Fruit fly (Drosophila melanogaster) whole organism, wandering third instar larva: ENCODE data around the gene ush.
A peak's percentile ranks its signal among the peaks of the same experiment; 100 is the strongest.
"Not testable (repeated sequence)": the region's sequence is repeated elsewhere in the genome, so short reads cannot be mapped to it uniquely, and the experiment has no call there.

Source experiments
- Abd-B ChIP-seq: fragments of >200 bp; optimal IDR thresholded peaks from 2 replicates; lab custom pipeline; 2017; ENCODE audit warnings: missing biosample characterization, missing genetic modification characterization
- CG32264 ChIP-seq: fragments of 200-800 bp; sonication (Bioruptor generic); optimal IDR thresholded peaks from 2 replicates; lab custom pipeline; 2016; ENCODE audit warnings: missing biosample characterization, missing genetic modification characterization
- CG9705 ChIP-seq: fragments of 200-800 bp; sonication (Bioruptor generic); optimal IDR thresholded peaks from 2 replicates; lab custom pipeline; 2018; ENCODE audit warnings: missing biosample characterization, mild to moderate bottlenecking, missing genetic modification characterization
- CrebA ChIP-seq: fragments of 200-800 bp; sonication (Bioruptor generic); optimal IDR thresholded peaks from 2 replicates; lab custom pipeline; 2016; ENCODE audit warnings: missing biosample characterization, mild to moderate bottlenecking, missing genetic modification characterization, borderline replicate concordance
- Dfd ChIP-seq: fragments of >200 bp; optimal IDR thresholded peaks from 2 replicates; lab custom pipeline; 2017; ENCODE audit warnings: missing biosample characterization, missing genetic modification characterization
- Dif ChIP-seq: fragments of 200-275, 200-300 bp; sonication (Bioruptor generic); optimal IDR thresholded peaks from 2 replicates; lab custom pipeline; 2018; ENCODE audit warnings: missing biosample characterization, missing genetic modification characterization; ENCODE audit not compliant: partially characterized antibody
- GATAd ChIP-seq: sonication (Bioruptor generic); optimal IDR thresholded peaks from 2 replicates; lab custom pipeline; 2016; ENCODE audit warnings: missing biosample characterization, missing genetic modification characterization
- HLH106 ChIP-seq: fragments of 200-800 bp; optimal IDR thresholded peaks from 3 replicates; lab custom pipeline; 2019; ENCODE audit warnings: missing biosample characterization, mild to moderate bottlenecking, missing genetic modification characterization, moderate library complexity
- Hnf4 ChIP-seq: fragments of 200-800 bp; sonication (Bioruptor generic); optimal IDR thresholded peaks from 2 replicates; lab custom pipeline; 2016; ENCODE audit warnings: missing biosample characterization, mild to moderate bottlenecking, missing genetic modification characterization
- Hr78 ChIP-seq: fragments of >200 bp; optimal IDR thresholded peaks from 2 replicates; lab custom pipeline; 2017; ENCODE audit warnings: missing biosample characterization, missing genetic modification characterization
- Hr83 ChIP-seq: fragments of 200-300 bp; sonication (Bioruptor generic); optimal IDR thresholded peaks from 2 replicates; lab custom pipeline; 2016; ENCODE audit warnings: missing biosample characterization, mild to moderate bottlenecking, missing genetic modification characterization, moderate library complexity; ENCODE audit not compliant: poor library complexity, severe bottlenecking
- Jra ChIP-seq: sonication (Bioruptor generic); optimal IDR thresholded peaks from 2 replicates; lab custom pipeline; 2016; ENCODE audit warnings: missing biosample characterization, missing genetic modification characterization
- Mio ChIP-seq: sonication (Bioruptor generic); optimal IDR thresholded peaks from 2 replicates; lab custom pipeline; 2016; ENCODE audit warnings: missing biosample characterization, missing genetic modification characterization
- Myc ChIP-seq: fragments of >200 bp; optimal IDR thresholded peaks from 2 replicates; lab custom pipeline; 2017
- N ChIP-seq: fragments of >200 bp; optimal IDR thresholded peaks from 2 replicates; lab custom pipeline; 2018; ENCODE audit warnings: missing biosample characterization, missing external identifiers, missing genetic modification characterization
- OdsH ChIP-seq: fragments of 200-800 bp; sonication (Bioruptor generic); optimal IDR thresholded peaks from 2 replicates; lab custom pipeline; 2016; ENCODE audit warnings: missing biosample characterization, mild to moderate bottlenecking, missing genetic modification characterization
- Rel ChIP-seq, 2 experiments: fragments of 200-800 bp; sonication (Bioruptor generic) in 1 of 2; optimal IDR thresholded peaks; 2 replicates in 1 of 2; 3 replicates in 1 of 2; lab custom pipeline; 2016 to 2019; ENCODE audit warnings: mild to moderate bottlenecking in 2 of 2, missing biosample characterization in 2 of 2, missing genetic modification characterization in 2 of 2, moderate library complexity in 1 of 2
- Sp1 ChIP-seq: fragments of 200-800 bp; sonication (Bioruptor generic); optimal IDR thresholded peaks from 3 replicates; lab custom pipeline; 2019; ENCODE audit warnings: missing biosample characterization, mild to moderate bottlenecking, missing genetic modification characterization, moderate library complexity
- Vsx2 ChIP-seq: fragments of 200-300, 225-300 bp; sonication (Bioruptor generic); optimal IDR thresholded peaks from 2 replicates; lab custom pipeline; 2018; ENCODE audit warnings: missing biosample characterization, missing genetic modification characterization; ENCODE audit not compliant: partially characterized antibody
- br ChIP-seq: fragments of 200-800 bp; sonication (Bioruptor generic); optimal IDR thresholded peaks from 2 replicates; lab custom pipeline; 2016; ENCODE audit warnings: missing biosample characterization, missing genetic modification characterization
- brk ChIP-seq: fragments of 200-800 bp; sonication (Bioruptor generic); optimal IDR thresholded peaks from 2 replicates; lab custom pipeline; 2016; ENCODE audit warnings: missing biosample characterization, mild to moderate bottlenecking, missing genetic modification characterization
- dl ChIP-seq, 2 experiments: fragments of 175-275, 200-275 bp in 1 of 2; fragments of 200-275 bp in 1 of 2; sonication (Bioruptor generic); optimal IDR thresholded peaks; lab custom pipeline; 2018; ENCODE audit warnings: mild to moderate bottlenecking in 2 of 2, missing biosample characterization in 2 of 2, missing genetic modification characterization in 2 of 2, moderate library complexity in 2 of 2; ENCODE audit not compliant: partially characterized antibody in 2 of 2, insufficient read depth in 1 of 2
- dmrt93B ChIP-seq: fragments of 200-800 bp; sonication (Bioruptor generic); optimal IDR thresholded peaks from 2 replicates; lab custom pipeline; 2018; ENCODE audit warnings: missing biosample characterization, mild to moderate bottlenecking, missing genetic modification characterization
- ey ChIP-seq: fragments of 200-800 bp; sonication (Bioruptor generic); optimal IDR thresholded peaks from 2 replicates; lab custom pipeline; 2016; ENCODE audit warnings: missing biosample characterization, missing genetic modification characterization
- foxo ChIP-seq, 2 experiments: fragments of 200-800 bp; sonication (Bioruptor generic); optimal IDR thresholded peaks; 2 replicates in 1 of 2; 3 replicates in 1 of 2; lab custom pipeline; 2016 to 2017; ENCODE audit warnings: missing biosample characterization in 2 of 2, missing genetic modification characterization in 2 of 2
- fru ChIP-seq: fragments of 200-800 bp; sonication (Bioruptor generic); optimal IDR thresholded peaks from 3 replicates; lab custom pipeline; 2016; ENCODE audit warnings: missing biosample characterization, mild to moderate bottlenecking, missing genetic modification characterization
- h ChIP-seq: fragments of 200-800 bp; sonication (Bioruptor generic); optimal IDR thresholded peaks from 3 replicates; lab custom pipeline; 2016; ENCODE audit warnings: missing biosample characterization, mild to moderate bottlenecking, missing genetic modification characterization
- jim ChIP-seq: fragments of 175-275, 200-325 bp; sonication (Bioruptor generic); optimal IDR thresholded peaks from 2 replicates; lab custom pipeline; 2016; ENCODE audit warnings: missing biosample characterization, mild to moderate bottlenecking, missing genetic modification characterization
- pan ChIP-seq: fragments of >200 bp; optimal IDR thresholded peaks from 2 replicates; lab custom pipeline; 2017
- psq ChIP-seq: fragments of 200-800 bp; sonication (Bioruptor generic); optimal IDR thresholded peaks from 3 replicates; lab custom pipeline; 2017; ENCODE audit warnings: missing biosample characterization, mild to moderate bottlenecking, missing genetic modification characterization, moderate library complexity
- rgr ChIP-seq: fragments of 200-800 bp; sonication (Bioruptor generic); optimal IDR thresholded peaks from 3 replicates; lab custom pipeline; 2016; ENCODE audit warnings: missing biosample characterization, mild to moderate bottlenecking, missing genetic modification characterization
- sage ChIP-seq: fragments of 200-800 bp; sonication (Bioruptor generic); optimal IDR thresholded peaks from 2 replicates; lab custom pipeline; 2016; ENCODE audit warnings: missing biosample characterization, mild to moderate bottlenecking, missing genetic modification characterization
- sv ChIP-seq: fragments of 200-800 bp; sonication (Bioruptor generic); optimal IDR thresholded peaks from 3 replicates; lab custom pipeline; 2016; ENCODE audit warnings: missing biosample characterization, missing genetic modification characterization
- tai ChIP-seq: sonication (Bioruptor generic); optimal IDR thresholded peaks from 2 replicates; lab custom pipeline; 2016; ENCODE audit warnings: missing biosample characterization, missing genetic modification characterization
- usp ChIP-seq: fragments of >200 bp; optimal IDR thresholded peaks from 2 replicates; lab custom pipeline; 2017; ENCODE audit warnings: missing biosample characterization, missing genetic modification characterization
- woc ChIP-seq: sonication (Bioruptor generic); optimal IDR thresholded peaks from 2 replicates; lab custom pipeline; 2016; ENCODE audit warnings: missing biosample characterization, mild to moderate bottlenecking, missing genetic modification characterization

The ush gene

dm6 chr2L:455274-455673, 20.7 kb upstream of the ush start, which contains the start of gene CG4133:
Gene CG4133, plus strand, starts transcription at chr2L:455531.
- TF ChIP-seq N (GFP tag; lab: Kevin White, UChicago); Hr83; Dfd: not testable (repeated sequence)

DNA sequence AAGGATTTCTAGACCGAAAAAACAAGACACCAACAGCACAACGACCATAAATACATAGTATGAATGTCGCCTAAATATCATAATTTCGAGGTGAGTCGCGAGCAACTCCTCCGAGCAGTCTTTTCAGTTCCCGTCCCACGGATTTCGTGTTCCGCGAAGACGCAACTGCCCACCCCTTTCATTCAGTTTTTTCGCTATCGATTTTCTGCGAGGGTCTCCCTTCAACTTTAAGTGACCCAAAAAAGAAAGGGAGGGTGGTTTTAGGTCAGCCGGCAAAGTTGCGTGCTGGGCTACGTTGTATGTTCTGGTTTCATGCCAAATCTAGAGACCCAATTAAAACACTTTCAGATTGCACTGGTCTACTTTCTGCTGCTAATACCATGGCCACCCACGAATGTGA, 20.3 kb upstream of the ush start:
- no peak for TF ChIP-seq Hr83
- no peak for TF ChIP-seq Dfd

- TF ChIP-seq CG32264 (GFP tag; lab: Kevin White, UChicago) (no peak), N (GFP tag; lab: Kevin White, UChicago) (no peak), Rel (GFP tag; optimal IDR thresholded peaks at IDR 0.05; lab: Kevin White, UChicago) (no peak), Rel (tag; optimal IDR thresholded peaks at IDR 0.05; lab: Kevin White, UChicago) (peak; percentile 0), CG9705 (no peak)
Measured at dm6 chr2L:467683-468082, 8.3 kb upstream of the ush start.

dm6 chr2L:468745-469358, 7.2 kb upstream of the ush start:
- no peak for TF ChIP-seq Dif (GFP tag; lab: Kevin White, UChicago)
- TF ChIP-seq sage (GFP tag; lab: Kevin White, UChicago), result no peak
- peak; percentile 16 for TF ChIP-seq sv (GFP tag; lab: Kevin White, UChicago)
- TF ChIP-seq brk (GFP tag; lab: Kevin White, UChicago), result no peak
- no peak for TF ChIP-seq tai (GFP tag; lab: Kevin White, UChicago)
- TF ChIP-seq jim (GFP tag; lab: Kevin White, UChicago), result no peak
- TF ChIP-seq Abd-B (GFP tag; lab: Kevin White, UChicago), result no peak
- TF ChIP-seq N (GFP tag; lab: Kevin White, UChicago), result no peak
- peak; percentile 66 for TF ChIP-seq Rel (GFP tag; optimal IDR thresholded peaks at IDR 0.05; lab: Kevin White, UChicago)
- TF ChIP-seq Rel (tag; optimal IDR thresholded peaks at IDR 0.05; lab: Kevin White, UChicago), result peak; percentile 44
- TF ChIP-seq ey (GFP tag; lab: Kevin White, UChicago), result peak; percentile 67
- peak; percentile 60 for TF ChIP-seq Sp1 (GFP tag; lab: Kevin White, UChicago)
- peak; percentile 65 for TF ChIP-seq h
- TF ChIP-seq CG32264 (GFP tag; lab: Kevin White, UChicago), result peak; percentile 36
- peak; percentile 70 for TF ChIP-seq psq
- TF ChIP-seq usp (GFP tag; lab: Kevin White, UChicago), result no peak
- TF ChIP-seq HLH106, result peak; percentile 39
- peak; percentile 51 for TF ChIP-seq fru (GFP tag; lab: Kevin White, UChicago)
- TF ChIP-seq CG9705, result no peak
- TF ChIP-seq Hr78, result no peak
- peak; percentile 42 for TF ChIP-seq OdsH
- no peak for TF ChIP-seq CrebA (GFP tag; lab: Kevin White, UChicago)
- no peak for TF ChIP-seq Jra (GFP tag; lab: Kevin White, UChicago)
- TF ChIP-seq GATAd (GFP tag; lab: Kevin White, UChicago), result no peak
- TF ChIP-seq br (GFP tag; lab: Kevin White, UChicago), result peak; percentile 93
- TF ChIP-seq dmrt93B (GFP tag; lab: Kevin White, UChicago), result peak; percentile 17
- no peak for TF ChIP-seq Myc
- TF ChIP-seq foxo (GFP tag; optimal IDR thresholded peaks at IDR 0.05; lab: Kevin White, UChicago), result peak; percentile 46 to 65
- TF ChIP-seq Vsx2 (GFP tag; lab: Kevin White, UChicago), result no peak
- no peak for TF ChIP-seq dl (GFP tag; optimal IDR thresholded peaks at IDR 0.05; lab: Kevin White, UChicago; ENCODE audit: insufficient read depth in 1 of 2, partially characterized antibody in 2 of 2)
- TF ChIP-seq Dfd, result no peak
- peak; percentile 51 for TF ChIP-seq Hnf4 (GFP tag; lab: Kevin White, UChicago)
- peak; percentile 60 for TF ChIP-seq rgr (GFP tag; lab: Kevin White, UChicago)
- no peak for TF ChIP-seq pan
- no peak for TF ChIP-seq Mio (GFP tag; lab: Kevin White, UChicago)
- no peak for TF ChIP-seq Hr83
- TF ChIP-seq woc (GFP tag; lab: Kevin White, UChicago), result peak; percentile 1
